Fruit fly (Drosophila melanogaster) S2 (cell line): Measurements from ENCODE around the gene CG16903.

Experiments
- CG8478 ChIP-seq: fragments of >200 bp; optimal IDR thresholded peaks from 2 replicates; lab custom pipeline; 2018
- CTCF ChIP-seq, 2 experiments: fragments of >200 bp; optimal IDR thresholded peaks; 2 replicates each; lab custom pipeline; 2018

DNA sequence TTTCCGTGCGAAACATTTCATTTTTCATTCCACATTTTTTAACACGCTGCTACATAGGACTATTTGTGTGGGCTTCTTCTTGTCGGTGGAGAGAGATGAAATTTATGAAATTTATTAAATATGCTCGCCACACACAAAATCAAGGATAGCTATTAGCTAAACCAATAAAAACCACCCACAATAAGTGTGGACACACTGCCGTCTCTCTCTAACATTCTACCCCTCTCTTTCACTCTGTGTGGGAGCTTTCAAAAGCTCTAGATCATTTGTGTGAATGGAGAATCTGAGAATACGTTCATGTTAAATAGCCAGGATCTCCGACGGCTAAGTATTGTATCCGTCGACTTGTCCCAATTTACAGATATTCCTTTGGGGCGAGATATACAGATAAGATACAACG lies 42.6 kb downstream of the CG16903 start:
- TF ChIP-seq CTCF (optimal IDR thresholded peaks at IDR 0.05; lab: Kevin White, UChicago): no peak
- TF ChIP-seq CG8478 (lab: Kevin White, UChicago): no peak
